Fruit fly (Drosophila melanogaster): ENCODE data around the gene CG34174.

dm6 chr2L:2184659-2185058, 29.4 kb upstream of the CG34174 start:
- TF ChIP-seq rgr (GFP tag; optimal IDR thresholded peaks at IDR 0.05) (peak; percentile 16), tai (GFP tag; optimal IDR thresholded peaks at IDR 0.05) (no peak), br (GFP tag; optimal IDR thresholded peaks at IDR 0.05) (no peak), h (GFP tag; optimal IDR thresholded peaks at IDR 0.05) (peak; percentile 16), pan (optimal IDR thresholded peaks at IDR 0.05) (no peak), jim (GFP tag; optimal IDR thresholded peaks at IDR 0.05) (no peak), Hr78 (GFP tag; optimal IDR thresholded peaks at IDR 0.05) (no peak), fru (GFP tag; optimal IDR thresholded peaks at IDR 0.05) (peak; percentile 2), dsf (GFP tag; optimal IDR thresholded peaks at IDR 0.05; ENCODE audit: borderline replicate concordance) (no peak), psq (GFP tag; optimal IDR thresholded peaks at IDR 0.05) (no peak), Dfd (GFP tag; optimal IDR thresholded peaks at IDR 0.05) (no peak), CG9705 (GFP tag; optimal IDR thresholded peaks at IDR 0.05) (no peak), HLH106 (tag; optimal IDR thresholded peaks at IDR 0.05) (no peak)
